Worm (Caenorhabditis elegans) whole organism, L4 larva: ENCODE results near the gene mecr-1.
A peak's percentile ranks its signal among the peaks of the same experiment; 100 is the strongest.

Experiments used
- F10B5.3 ChIP-seq: sonication (generic microtip); optimal IDR thresholded peaks from 2 replicates; lab custom pipeline; 2016; ENCODE audit warnings: mild to moderate bottlenecking, missing genetic modification characterization, missing compliant biosample characterization
- F44E2.7 ChIP-seq: fragments of 200-800 bp; sonication (Bioruptor generic); IDR thresholded peaks from 2 replicates; pipeline ENCODE4 v2.1.2; 2022; ENCODE audit warnings: missing genetic modification characterization, missing compliant biosample characterization
- R02D3.7 ChIP-seq: fragments of 150-350 bp; sonication (generic microtip); optimal IDR thresholded peaks from 3 replicates; lab custom pipeline; 2014; ENCODE audit warnings: missing biosample characterization, missing genetic modification characterization
- Y48G9A.11 ChIP-seq: fragments of 200-800 bp; sonication (Bioruptor generic); IDR thresholded peaks from 2 replicates; pipeline ENCODE4 v1.3.6; 2022; ENCODE audit warnings: missing genetic modification reagents, missing genetic modification characterization, missing compliant biosample characterization
- ZK337.2 ChIP-seq: fragments of 200-800 bp; sonication (Bioruptor generic); IDR thresholded peaks from 2 replicates; pipeline ENCODE4 v1.3.6; 2022; ENCODE audit warnings: missing genetic modification reagents, missing genetic modification characterization, missing compliant biosample characterization
- aha-1 ChIP-seq: fragments of 150-350 bp; peaks from one replicate; lab custom pipeline; 2014; ENCODE audit warnings: missing biosample characterization, missing genetic modification characterization
- arid-1 ChIP-seq: fragments of 200-800 bp; sonication (Bioruptor generic); conservative IDR thresholded peaks from 2 replicates; pipeline ENCODE4 v1.3.6; 2022; ENCODE audit warnings: missing genetic modification reagents, missing genetic modification characterization, missing compliant biosample characterization
- ceh-32 ChIP-seq: sonication (generic microtip); optimal IDR thresholded peaks from 2 replicates; lab custom pipeline; 2016; ENCODE audit warnings: mild to moderate bottlenecking, missing genetic modification characterization, missing compliant biosample characterization; ENCODE audit not compliant: poor library complexity
- ces-1 ChIP-seq: fragments of 150-350 bp; sonication (generic microtip); optimal IDR thresholded peaks from 4 replicates; lab custom pipeline; 2014; ENCODE audit warnings: missing biosample characterization, missing genetic modification reagents, missing genetic modification characterization
- ctbp-1 ChIP-seq: fragments of 200-800 bp; sonication (Bioruptor generic); IDR thresholded peaks from 2 replicates; pipeline ENCODE4 v1.3.6; 2022; ENCODE audit warnings: missing genetic modification reagents, missing genetic modification characterization, missing compliant biosample characterization
- daf-16 ChIP-seq, 3 experiments: sonication (generic microtip); optimal IDR thresholded peaks; 2 replicates each; lab custom pipeline; 2016 to 2017; ENCODE audit warnings: missing genetic modification characterization in 3 of 3, missing genetic modification reagents in 3 of 3, mild to moderate bottlenecking in 2 of 3, missing compliant biosample characterization in 2 of 3, missing biosample characterization in 1 of 3, moderate library complexity in 1 of 3
- daf-19 ChIP-seq: fragments of 200-800 bp; sonication (Bioruptor generic); conservative IDR thresholded peaks from 2 replicates; pipeline ENCODE4 v1.3.6; 2022; ENCODE audit warnings: missing genetic modification characterization, missing compliant biosample characterization
- dmd-6 ChIP-seq: fragments of 200-800 bp; sonication (Bioruptor generic); IDR thresholded peaks from 2 replicates; pipeline ENCODE4 v1.3.6; 2022; ENCODE audit warnings: missing genetic modification reagents, missing genetic modification characterization, missing compliant biosample characterization
- dmd-8 ChIP-seq: fragments of 200-800 bp; sonication (Bioruptor generic); IDR thresholded peaks from 2 replicates; pipeline ENCODE4 v1.3.6; 2022; ENCODE audit warnings: missing genetic modification characterization, missing compliant biosample characterization
- dpl-1 ChIP-seq: fragments of 150-350 bp; optimal IDR thresholded peaks from 2 replicates; lab custom pipeline; 2014; ENCODE audit warnings: missing biosample characterization, missing genetic modification reagents, missing genetic modification characterization
- dve-1 ChIP-seq: sonication (generic microtip); optimal IDR thresholded peaks from 2 replicates; lab custom pipeline; 2017; ENCODE audit warnings: antibody characterized with exemption, mild to moderate bottlenecking, missing genetic modification characterization, missing compliant biosample characterization; ENCODE audit not compliant: insufficient read depth
- egl-27 ChIP-seq: sonication (generic microtip); optimal IDR thresholded peaks from 3 replicates; lab custom pipeline; 2017; ENCODE audit warnings: missing biosample characterization, missing genetic modification reagents, missing genetic modification characterization
- egl-43 ChIP-seq: fragments of 200-800 bp; sonication (Bioruptor generic); IDR thresholded peaks from 2 replicates; pipeline ENCODE4 v1.3.6; 2022; ENCODE audit warnings: missing genetic modification reagents, missing genetic modification characterization, missing compliant biosample characterization
- hif-1 ChIP-seq, 2 experiments: sonication (generic microtip); optimal IDR thresholded peaks; 2 replicates each; lab custom pipeline; 2016 to 2017; ENCODE audit warnings: missing compliant biosample characterization in 2 of 2, missing genetic modification characterization in 2 of 2, missing genetic modification reagents in 2 of 2, missing genotype in 2 of 2, mild to moderate bottlenecking in 1 of 2
- hlh-11 ChIP-seq: fragments of 200-800 bp; sonication (Bioruptor generic); optimal IDR thresholded peaks from 2 replicates; lab custom pipeline; 2018; ENCODE audit warnings: mild to moderate bottlenecking, missing genetic modification characterization, missing compliant biosample characterization
- hlh-30 ChIP-seq: sonication (generic microtip); optimal IDR thresholded peaks from 2 replicates; lab custom pipeline; 2017; ENCODE audit warnings: antibody characterized with exemption, mild to moderate bottlenecking, missing genetic modification characterization, missing compliant biosample characterization; ENCODE audit not compliant: insufficient read depth
- jun-1 ChIP-seq: fragments of 150-350 bp; optimal IDR thresholded peaks from 2 replicates; lab custom pipeline; 2014; ENCODE audit warnings: missing biosample characterization, missing genetic modification reagents, missing genetic modification characterization
- lim-7 ChIP-seq: fragments of 200-800 bp; sonication (Bioruptor generic); IDR thresholded peaks from 2 replicates; pipeline ENCODE4 v1.3.6; 2022; ENCODE audit warnings: missing genetic modification characterization, missing compliant biosample characterization
- lin-13 ChIP-seq: fragments of 150-350 bp; optimal IDR thresholded peaks from 2 replicates; lab custom pipeline; 2014; ENCODE audit warnings: missing biosample characterization, missing genetic modification reagents, missing genetic modification characterization
- lin-29 ChIP-seq: fragments of 200-800 bp; sonication (Bioruptor generic); IDR thresholded peaks from 2 replicates; pipeline ENCODE4 v1.3.6; 2022; ENCODE audit warnings: missing genetic modification reagents, missing genetic modification characterization, missing compliant biosample characterization
- lin-38 ChIP-seq: fragments of 200-800 bp; sonication (Bioruptor generic); IDR thresholded peaks from 2 replicates; pipeline ENCODE4 v1.3.6; 2022; ENCODE audit warnings: missing genetic modification reagents, missing genetic modification characterization, missing compliant biosample characterization
- lir-3 ChIP-seq: sonication (generic microtip); optimal IDR thresholded peaks from 2 replicates; lab custom pipeline; 2016; ENCODE audit warnings: mild to moderate bottlenecking, missing genetic modification characterization, missing compliant biosample characterization
- lsy-2 ChIP-seq, 2 experiments: fragments of 150-350 bp in 1 of 2; sonication (generic microtip) in 1 of 2; optimal IDR thresholded peaks; 2 replicates each; lab custom pipeline; 2014 to 2017; ENCODE audit warnings: missing biosample characterization in 2 of 2, missing genetic modification characterization in 2 of 2
- madf-5 ChIP-seq, 2 experiments: fragments of 200-800 bp; sonication (Bioruptor generic); IDR thresholded peaks; 2 replicates each; pipeline ENCODE4 v1.3.6; 2022; ENCODE audit warnings: missing compliant biosample characterization in 2 of 2, missing genetic modification characterization in 2 of 2
- mes-2 ChIP-seq: sonication (generic microtip); optimal IDR thresholded peaks from 2 replicates; lab custom pipeline; 2016; ENCODE audit warnings: missing genotype, mild to moderate bottlenecking, missing genetic modification characterization, missing compliant biosample characterization; ENCODE audit not compliant: poor library complexity, severe bottlenecking
- mxl-3 ChIP-seq: fragments of 200-800 bp; sonication (Bioruptor generic); optimal IDR thresholded peaks from 2 replicates; lab custom pipeline; 2018; ENCODE audit warnings: mild to moderate bottlenecking, missing genetic modification characterization, missing compliant biosample characterization
- nhr-10 ChIP-seq: fragments of 150-350 bp; optimal IDR thresholded peaks from 2 replicates; lab custom pipeline; 2014; ENCODE audit warnings: missing biosample characterization, missing genetic modification characterization
- nhr-111 ChIP-seq: fragments of 200-800 bp; sonication (Bioruptor generic); optimal IDR thresholded peaks from 2 replicates; lab custom pipeline; 2018; ENCODE audit warnings: mild to moderate bottlenecking, missing genetic modification characterization, missing compliant biosample characterization
- nhr-41 ChIP-seq: fragments of 200-800 bp; sonication (Bioruptor generic); IDR thresholded peaks from 2 replicates; pipeline ENCODE4 v1.3.6; 2022; ENCODE audit warnings: missing genetic modification reagents, missing genetic modification characterization, missing compliant biosample characterization
- pqm-1 ChIP-seq: sonication (generic microtip); optimal IDR thresholded peaks from 2 replicates; lab custom pipeline; 2017; ENCODE audit warnings: missing biosample characterization, missing genetic modification characterization
- rbr-2 ChIP-seq: sonication (generic microtip); optimal IDR thresholded peaks from 2 replicates; lab custom pipeline; 2016; ENCODE audit warnings: missing genotype, missing genetic modification characterization, missing compliant biosample characterization
- saeg-2 ChIP-seq: fragments of 200-800 bp; sonication (Bioruptor generic); IDR thresholded peaks from 2 replicates; pipeline ENCODE4 v1.3.6; 2022; ENCODE audit warnings: missing genetic modification reagents, missing genetic modification characterization, missing compliant biosample characterization
- snpc-1.2 ChIP-seq: fragments of 200-800 bp; sonication (Bioruptor generic); IDR thresholded peaks from 2 replicates; pipeline ENCODE4 v1.3.6; 2022; ENCODE audit warnings: missing genetic modification reagents, missing genetic modification characterization, missing compliant biosample characterization
- snpc-4 ChIP-seq: fragments of 150-350 bp; optimal IDR thresholded peaks from 2 replicates; lab custom pipeline; 2014; ENCODE audit warnings: missing biosample characterization, missing genetic modification characterization
- tag-97 ChIP-seq: fragments of 200-800 bp; sonication (Bioruptor generic); IDR thresholded peaks from 2 replicates; pipeline ENCODE4 v1.3.6; 2022; ENCODE audit warnings: missing genetic modification characterization, missing compliant biosample characterization
- tra-1 ChIP-seq: fragments of 200-800 bp; sonication (Bioruptor generic); IDR thresholded peaks from 2 replicates; pipeline ENCODE4 v1.3.6; 2022; ENCODE audit warnings: missing genetic modification reagents, missing genetic modification characterization, missing compliant biosample characterization
- zag-1 ChIP-seq: fragments of 150-350 bp; optimal IDR thresholded peaks from 2 replicates; lab custom pipeline; 2014; ENCODE audit warnings: missing biosample characterization, missing genetic modification characterization
- zfp-3 ChIP-seq: fragments of 200-800 bp; sonication (Bioruptor generic); conservative IDR thresholded peaks from 2 replicates; pipeline ENCODE4 v1.3.6; 2022; ENCODE audit warnings: missing genetic modification reagents, missing genetic modification characterization, missing compliant biosample characterization
- zip-2 ChIP-seq: fragments of 150-350 bp; optimal IDR thresholded peaks from 2 replicates; lab custom pipeline; 2014; ENCODE audit warnings: missing biosample characterization, missing genetic modification characterization
- ztf-11 ChIP-seq: fragments of 150-350 bp; optimal IDR thresholded peaks from 2 replicates; lab custom pipeline; 2014; ENCODE audit warnings: missing biosample characterization, missing genetic modification characterization

mecr-1 gene

DNA sequence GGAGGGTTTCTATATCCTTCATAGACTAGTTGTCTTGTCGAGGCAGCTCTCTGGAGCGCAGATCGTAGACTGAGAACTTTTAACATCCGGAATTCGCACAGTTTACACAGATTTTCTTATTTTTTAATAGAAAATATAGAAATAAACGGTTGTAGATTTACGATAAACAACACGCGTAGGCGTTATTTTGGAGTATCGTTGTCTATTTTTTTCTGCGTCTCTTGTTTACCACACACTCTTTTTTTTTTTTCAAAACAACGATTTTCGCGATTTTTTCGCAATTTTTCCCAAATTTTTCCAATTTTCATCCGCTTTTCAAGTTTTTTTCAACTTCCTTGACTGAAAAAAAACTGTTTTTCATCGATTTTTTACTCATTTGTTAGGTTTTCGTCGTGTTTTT is at the start of gene mecr-1:
Gene mecr-1 (minus strand): TSS at position 127 of the 400 bp plus-strand sequence.
- TF ChIP-seq arid-1 (GFP tag; lab: Robert Waterston, UW) (no peak), lir-3 (no peak), mes-2 (peak; percentile 51), ctbp-1 (GFP tag; lab: Robert Waterston, UW) (no peak), lin-13 (GFP tag; lab: Kevin White, UChicago) (no peak), hlh-11 (tag; lab: Kevin White, UChicago) (no peak), dmd-8 (GFP tag; lab: Robert Waterston, UW) (no peak), saeg-2 (no peak), R02D3.7 (tag; lab: Kevin White, UChicago) (peak; percentile 82), tag-97 (GFP tag; lab: Robert Waterston, UW) (no peak), lin-38 (peak; percentile 52), dmd-6 (GFP tag; lab: Robert Waterston, UW) (no peak), zfp-3 (GFP tag; lab: Robert Waterston, UW) (no peak), madf-5 (GFP tag; IDR thresholded peaks at IDR 0.05; lab: Robert Waterston, UW) (no peak), snpc-4 (tag; lab: Kevin White, UChicago) (no peak), ces-1 (no peak), hif-1 (tag; optimal IDR thresholded peaks at IDR 0.05; lab: Kevin White, UChicago) (no peak), rbr-2 (tag; lab: Kevin White, UChicago) (peak; percentile 14), pqm-1 (tag; lab: Kevin White, UChicago) (no peak), ZK337.2 (GFP tag; lab: Robert Waterston, UW) (no peak), lsy-2 (tag; optimal IDR thresholded peaks at IDR 0.05; lab: Kevin White, UChicago) (peak in 1 of 2 experiments; percentile 59), egl-27 (no peak), daf-16 (GFP tag; optimal IDR thresholded peaks at IDR 0.05; lab: Kevin White, UChicago) (no peak), daf-16 (tag; optimal IDR thresholded peaks at IDR 0.05; lab: Kevin White, UChicago) (peak; percentile 87), dpl-1 (GFP tag; lab: Kevin White, UChicago) (peak; percentile 47), nhr-10 (tag; lab: Kevin White, UChicago) (no peak), egl-43 (GFP tag; lab: Robert Waterston, UW) (no peak), ceh-32 (no peak), zag-1 (tag; lab: Kevin White, UChicago) (no peak), F44E2.7 (GFP tag; lab: Robert Waterston, UW) (no peak), tra-1 (GFP tag; lab: Robert Waterston, UW) (no peak), daf-19 (GFP tag; lab: Robert Waterston, UW) (no peak), dve-1 (no peak), Y48G9A.11 (GFP tag; lab: Robert Waterston, UW) (peak; percentile 99)

DNA sequence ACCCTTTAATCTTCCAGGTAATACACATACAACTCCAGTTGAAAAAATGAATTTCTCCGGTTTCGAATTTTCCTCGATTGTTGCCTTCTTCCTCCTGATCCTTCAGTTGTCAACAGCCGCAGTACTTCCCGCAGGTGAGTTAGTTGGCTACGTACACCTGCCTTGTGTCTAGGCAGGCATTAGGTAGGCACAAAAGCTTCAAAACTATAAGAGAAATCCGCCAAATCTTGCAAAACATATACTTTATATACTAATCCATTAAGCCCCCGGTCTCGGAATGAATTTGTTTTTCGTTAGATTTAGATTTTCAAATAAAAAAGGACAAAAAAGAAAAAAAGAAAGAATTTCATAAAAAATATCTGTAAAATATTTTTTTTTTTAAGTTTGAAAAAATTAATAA is 48.2 kb upstream of the mecr-1 start, which contains the start of gene flp-16:
Gene flp-16 (plus strand): TSS at position 18 of the 400 bp plus-strand sequence.
- TF ChIP-seq ztf-11 (tag; lab: Kevin White, UChicago) (no peak), lin-29 (no peak), aha-1 (peak; percentile 93)

DNA sequence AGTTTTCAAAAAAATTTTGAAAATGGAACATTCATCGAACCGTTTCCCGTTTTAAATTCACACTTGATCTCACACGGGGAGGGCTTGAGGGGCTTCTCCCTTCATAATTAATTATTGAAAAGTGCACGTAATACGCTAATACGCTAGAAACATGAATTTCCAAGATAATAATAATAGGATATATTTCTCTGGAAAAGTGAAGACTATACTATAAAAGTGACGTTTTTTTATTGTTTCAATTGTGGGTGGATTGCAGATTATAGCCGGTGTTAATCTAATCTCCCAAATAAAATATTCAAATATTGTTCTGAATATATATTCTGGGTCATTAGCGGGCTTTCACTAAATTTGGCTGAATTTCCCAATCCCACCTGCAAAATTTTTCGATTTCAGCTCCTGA is 46.6 kb upstream of the mecr-1 start:
- TF ChIP-seq ctbp-1 (GFP tag; lab: Robert Waterston, UW) (no peak), daf-16 (GFP tag; optimal IDR thresholded peaks at IDR 0.05; lab: Kevin White, UChicago) (no peak), daf-16 (tag; optimal IDR thresholded peaks at IDR 0.05; lab: Kevin White, UChicago) (no peak), nhr-10 (tag; lab: Kevin White, UChicago) (no peak), ces-1 (no peak), nhr-111 (GFP tag; lab: Kevin White, UChicago) (no peak), snpc-4 (tag; lab: Kevin White, UChicago) (no peak), lin-29 (no peak), hlh-30 (no peak), hlh-11 (tag; lab: Kevin White, UChicago) (no peak), zip-2 (no peak), mes-2 (no peak), mxl-3 (GFP tag; lab: Kevin White, UChicago) (no peak), F10B5.3 (no peak), jun-1 (tag; lab: Kevin White, UChicago) (no peak), tag-97 (GFP tag; lab: Robert Waterston, UW) (no peak), tra-1 (GFP tag; lab: Robert Waterston, UW) (no peak), snpc-1.2 (no peak), arid-1 (GFP tag; lab: Robert Waterston, UW) (no peak), nhr-41 (GFP tag; lab: Robert Waterston, UW) (no peak), lim-7 (no peak)
